Worm (Caenorhabditis elegans) whole organism, L4 larva: Measurements from ENCODE around the gene lst-6.

Source experiments
- F10B5.3 ChIP-seq: sonication (generic microtip); optimal IDR thresholded peaks from 2 replicates; lab custom pipeline; 2016; ENCODE audit warnings: mild to moderate bottlenecking, missing genetic modification characterization, missing compliant biosample characterization
- F37D6.2 ChIP-seq: sonication (generic microtip); optimal IDR thresholded peaks from 2 replicates; lab custom pipeline; 2016; ENCODE audit warnings: mild to moderate bottlenecking, missing genetic modification characterization, missing compliant biosample characterization
- R02D3.7 ChIP-seq: fragments of 150-350 bp; sonication (generic microtip); optimal IDR thresholded peaks from 3 replicates; lab custom pipeline; 2014; ENCODE audit warnings: missing biosample characterization, missing genetic modification characterization
- T26A8.4 ChIP-seq: fragments of 200-800 bp; sonication (Bioruptor generic); IDR thresholded peaks from 2 replicates; pipeline ENCODE4 v1.3.6; 2022; ENCODE audit warnings: missing genetic modification characterization, missing compliant biosample characterization
- Y48G9A.11 ChIP-seq: fragments of 200-800 bp; sonication (Bioruptor generic); IDR thresholded peaks from 2 replicates; pipeline ENCODE4 v1.3.6; 2022; ENCODE audit warnings: missing genetic modification reagents, missing genetic modification characterization, missing compliant biosample characterization
- Y5F2A.4 ChIP-seq: fragments of 200-800 bp; sonication (Bioruptor generic); optimal IDR thresholded peaks from 2 replicates; lab custom pipeline; 2018; ENCODE audit warnings: mild to moderate bottlenecking, missing genetic modification characterization, missing compliant biosample characterization
- ZK546.5 ChIP-seq, 2 experiments: sonication (generic microtip); optimal IDR thresholded peaks; 2 replicates each; lab custom pipeline; 2017; ENCODE audit warnings: missing biosample characterization in 2 of 2, missing genetic modification characterization in 2 of 2
- ceh-28 ChIP-seq: fragments of 150-350 bp; optimal IDR thresholded peaks from 2 replicates; lab custom pipeline; 2014; ENCODE audit warnings: missing biosample characterization, missing genetic modification reagents, missing genetic modification characterization
- ceh-62 ChIP-seq: sonication (generic microtip); optimal IDR thresholded peaks from 2 replicates; lab custom pipeline; 2017; ENCODE audit warnings: missing biosample characterization, missing genetic modification characterization
- ceh-82 ChIP-seq: sonication (generic microtip); optimal IDR thresholded peaks from 2 replicates; lab custom pipeline; 2017; ENCODE audit warnings: missing biosample characterization, missing genetic modification characterization
- ces-1 ChIP-seq: fragments of 150-350 bp; sonication (generic microtip); optimal IDR thresholded peaks from 4 replicates; lab custom pipeline; 2014; ENCODE audit warnings: missing biosample characterization, missing genetic modification reagents, missing genetic modification characterization
- cey-2 ChIP-seq: sonication (generic microtip); optimal IDR thresholded peaks from 3 replicates; lab custom pipeline; 2017; ENCODE audit warnings: missing genetic modification characterization, mild to moderate bottlenecking, missing compliant biosample characterization, antibody characterized with exemption, borderline replicate concordance; ENCODE audit not compliant: insufficient read depth
- ctbp-1 ChIP-seq: fragments of 200-800 bp; sonication (Bioruptor generic); IDR thresholded peaks from 2 replicates; pipeline ENCODE4 v1.3.6; 2022; ENCODE audit warnings: missing genetic modification reagents, missing genetic modification characterization, missing compliant biosample characterization
- daf-8 ChIP-seq: fragments of 200-800 bp; sonication (Bioruptor generic); IDR thresholded peaks from 2 replicates; pipeline ENCODE4 v1.3.6; 2022; ENCODE audit warnings: missing genetic modification characterization, missing compliant biosample characterization
- dmd-8 ChIP-seq: fragments of 200-800 bp; sonication (Bioruptor generic); IDR thresholded peaks from 2 replicates; pipeline ENCODE4 v1.3.6; 2022; ENCODE audit warnings: missing genetic modification characterization, missing compliant biosample characterization
- dmd-9 ChIP-seq: fragments of 200-800 bp; sonication (Bioruptor generic); IDR thresholded peaks from 2 replicates; pipeline ENCODE4 v1.3.6; 2022; ENCODE audit warnings: missing genetic modification reagents, missing genetic modification characterization, missing compliant biosample characterization
- dpl-1 ChIP-seq: fragments of 150-350 bp; optimal IDR thresholded peaks from 2 replicates; lab custom pipeline; 2014; ENCODE audit warnings: missing biosample characterization, missing genetic modification reagents, missing genetic modification characterization
- dve-1 ChIP-seq: sonication (generic microtip); optimal IDR thresholded peaks from 2 replicates; lab custom pipeline; 2017; ENCODE audit warnings: antibody characterized with exemption, mild to moderate bottlenecking, missing genetic modification characterization, missing compliant biosample characterization; ENCODE audit not compliant: insufficient read depth
- egl-27 ChIP-seq: sonication (generic microtip); optimal IDR thresholded peaks from 3 replicates; lab custom pipeline; 2017; ENCODE audit warnings: missing biosample characterization, missing genetic modification reagents, missing genetic modification characterization
- gei-8 ChIP-seq: fragments of 200-800 bp; sonication (Bioruptor generic); optimal IDR thresholded peaks from 2 replicates; lab custom pipeline; 2018; ENCODE audit warnings: mild to moderate bottlenecking, missing genetic modification characterization, missing compliant biosample characterization
- hlh-30 ChIP-seq: sonication (generic microtip); optimal IDR thresholded peaks from 2 replicates; lab custom pipeline; 2017; ENCODE audit warnings: antibody characterized with exemption, mild to moderate bottlenecking, missing genetic modification characterization, missing compliant biosample characterization; ENCODE audit not compliant: insufficient read depth
- lin-1 ChIP-seq: fragments of 200-800 bp; sonication (Bioruptor generic); IDR thresholded peaks from 2 replicates; pipeline ENCODE4 v1.3.6; 2022; ENCODE audit warnings: missing genetic modification reagents, missing genetic modification characterization, missing compliant biosample characterization
- lin-13 ChIP-seq: fragments of 150-350 bp; optimal IDR thresholded peaks from 2 replicates; lab custom pipeline; 2014; ENCODE audit warnings: missing biosample characterization, missing genetic modification reagents, missing genetic modification characterization
- lin-29 ChIP-seq: fragments of 200-800 bp; sonication (Bioruptor generic); IDR thresholded peaks from 2 replicates; pipeline ENCODE4 v1.3.6; 2022; ENCODE audit warnings: missing genetic modification reagents, missing genetic modification characterization, missing compliant biosample characterization
- lin-39 ChIP-seq: fragments of 150-350 bp; optimal IDR thresholded peaks from 2 replicates; lab custom pipeline; 2014; ENCODE audit warnings: missing biosample characterization, missing genetic modification reagents, missing genetic modification characterization
- lir-3 ChIP-seq: sonication (generic microtip); optimal IDR thresholded peaks from 2 replicates; lab custom pipeline; 2016; ENCODE audit warnings: mild to moderate bottlenecking, missing genetic modification characterization, missing compliant biosample characterization
- mdl-1 ChIP-seq, 2 experiments: fragments of 150-350 bp in 1 of 2; sonication (generic microtip) in 1 of 2; optimal IDR thresholded peaks; 2 replicates each; lab custom pipeline; 2014 to 2017; ENCODE audit warnings: missing biosample characterization in 2 of 2, missing genetic modification characterization in 2 of 2
- mes-2 ChIP-seq: sonication (generic microtip); optimal IDR thresholded peaks from 2 replicates; lab custom pipeline; 2016; ENCODE audit warnings: missing genotype, mild to moderate bottlenecking, missing genetic modification characterization, missing compliant biosample characterization; ENCODE audit not compliant: poor library complexity, severe bottlenecking
- mxl-3 ChIP-seq: fragments of 200-800 bp; sonication (Bioruptor generic); optimal IDR thresholded peaks from 2 replicates; lab custom pipeline; 2018; ENCODE audit warnings: mild to moderate bottlenecking, missing genetic modification characterization, missing compliant biosample characterization
- nhr-10 ChIP-seq: fragments of 150-350 bp; optimal IDR thresholded peaks from 2 replicates; lab custom pipeline; 2014; ENCODE audit warnings: missing biosample characterization, missing genetic modification characterization
- nhr-11 ChIP-seq: fragments of 150-350 bp; optimal IDR thresholded peaks from 2 replicates; lab custom pipeline; 2014; ENCODE audit warnings: missing biosample characterization, missing genetic modification characterization
- nhr-111 ChIP-seq: fragments of 200-800 bp; sonication (Bioruptor generic); optimal IDR thresholded peaks from 2 replicates; lab custom pipeline; 2018; ENCODE audit warnings: mild to moderate bottlenecking, missing genetic modification characterization, missing compliant biosample characterization
- nhr-237 ChIP-seq: sonication (generic microtip); optimal IDR thresholded peaks from 2 replicates; lab custom pipeline; 2017; ENCODE audit warnings: missing biosample characterization, missing genetic modification characterization
- nhr-25 ChIP-seq: sonication (generic microtip); optimal IDR thresholded peaks from 2 replicates; lab custom pipeline; 2017; ENCODE audit warnings: missing genetic modification characterization, mild to moderate bottlenecking, missing compliant biosample characterization, antibody characterized with exemption, moderate library complexity, borderline replicate concordance; ENCODE audit not compliant: insufficient read depth
- nhr-28 ChIP-seq: fragments of 150-350 bp; optimal IDR thresholded peaks from 2 replicates; lab custom pipeline; 2014; ENCODE audit warnings: missing biosample characterization, missing genetic modification characterization
- nhr-41 ChIP-seq: fragments of 200-800 bp; sonication (Bioruptor generic); IDR thresholded peaks from 2 replicates; pipeline ENCODE4 v1.3.6; 2022; ENCODE audit warnings: missing genetic modification reagents, missing genetic modification characterization, missing compliant biosample characterization
- nhr-48 ChIP-seq: sonication (generic microtip); optimal IDR thresholded peaks from 2 replicates; lab custom pipeline; 2016; ENCODE audit warnings: mild to moderate bottlenecking, missing genetic modification characterization, missing compliant biosample characterization
- nhr-6 ChIP-seq: fragments of 150-350 bp; optimal IDR thresholded peaks from 2 replicates; lab custom pipeline; 2014; ENCODE audit warnings: missing biosample characterization, missing genetic modification characterization
- nhr-76 ChIP-seq: fragments of 150-350 bp; optimal IDR thresholded peaks from 2 replicates; lab custom pipeline; 2014; ENCODE audit warnings: missing biosample characterization, missing genetic modification characterization
- nhr-77 ChIP-seq: fragments of 150-350 bp; optimal IDR thresholded peaks from 2 replicates; lab custom pipeline; 2014; ENCODE audit warnings: missing biosample characterization, missing genetic modification characterization
- pha-4 ChIP-seq, 2 experiments: fragments of 150-350 bp in 1 of 2; fragments of 200-800 bp in 1 of 2; sonication (Bioruptor generic) in 1 of 2; IDR thresholded peaks in 1 of 2; optimal IDR thresholded peaks in 1 of 2; 2 replicates each; pipeline versions ENCODE4 v1.3.6 to Lab custom; 2014 to 2022; ENCODE audit warnings: missing genetic modification characterization in 2 of 2, missing genetic modification reagents in 2 of 2, missing biosample characterization in 1 of 2, missing compliant biosample characterization in 1 of 2
- set-16 ChIP-seq: fragments of 200-800 bp; sonication (Bioruptor generic); IDR thresholded peaks from 2 replicates; pipeline ENCODE4 v1.3.6; 2022; ENCODE audit warnings: missing genetic modification reagents, missing genetic modification characterization, missing compliant biosample characterization
- snpc-1.2 ChIP-seq: fragments of 200-800 bp; sonication (Bioruptor generic); IDR thresholded peaks from 2 replicates; pipeline ENCODE4 v1.3.6; 2022; ENCODE audit warnings: missing genetic modification reagents, missing genetic modification characterization, missing compliant biosample characterization
- snpc-4 ChIP-seq: fragments of 150-350 bp; optimal IDR thresholded peaks from 2 replicates; lab custom pipeline; 2014; ENCODE audit warnings: missing biosample characterization, missing genetic modification characterization
- spr-1 ChIP-seq: sonication (generic microtip); optimal IDR thresholded peaks from 2 replicates; lab custom pipeline; 2016; ENCODE audit warnings: mild to moderate bottlenecking, missing genetic modification characterization, missing compliant biosample characterization
- unc-130 ChIP-seq: sonication (generic microtip); optimal IDR thresholded peaks from 2 replicates; lab custom pipeline; 2016; ENCODE audit warnings: missing genetic modification reagents, missing genetic modification characterization, missing compliant biosample characterization
- unc-39 ChIP-seq: sonication (generic microtip); optimal IDR thresholded peaks from 2 replicates; lab custom pipeline; 2017; ENCODE audit warnings: missing biosample characterization, missing genetic modification characterization
- zfp-2 ChIP-seq: sonication (generic microtip); optimal IDR thresholded peaks from 2 replicates; lab custom pipeline; 2016; ENCODE audit warnings: mild to moderate bottlenecking, missing genetic modification characterization, missing compliant biosample characterization
- zfp-3 ChIP-seq: fragments of 200-800 bp; sonication (Bioruptor generic); conservative IDR thresholded peaks from 2 replicates; pipeline ENCODE4 v1.3.6; 2022; ENCODE audit warnings: missing genetic modification reagents, missing genetic modification characterization, missing compliant biosample characterization
- ztf-11 ChIP-seq: fragments of 150-350 bp; optimal IDR thresholded peaks from 2 replicates; lab custom pipeline; 2014; ENCODE audit warnings: missing biosample characterization, missing genetic modification characterization

lst-6 gene

ce11 chrII:7022370-7023001, at the start of gene lst-6, which contains the start of gene lst-5 (continued):
- TF ChIP-seq T26A8.4 (GFP tag; lab: Robert Waterston, UW): no peak
- no peak for TF ChIP-seq gei-8 (GFP tag; lab: Kevin White, UChicago)
- no peak for TF ChIP-seq nhr-111 (GFP tag; lab: Kevin White, UChicago)
- no peak for TF ChIP-seq snpc-4 (tag; lab: Kevin White, UChicago)
- TF ChIP-seq ceh-28: no peak
- no peak for TF ChIP-seq ZK546.5 (tag; optimal IDR thresholded peaks at IDR 0.05; lab: Kevin White, UChicago)
- no peak for TF ChIP-seq unc-130
- no peak for TF ChIP-seq nhr-237 (tag; lab: Kevin White, UChicago)
- no peak for TF ChIP-seq F10B5.3 (tag; lab: Kevin White, UChicago)
- TF ChIP-seq snpc-1.2 (GFP tag; lab: Robert Waterston, UW): no peak
- TF ChIP-seq nhr-77 (tag; lab: Kevin White, UChicago): no peak
- peak; percentile 55 for TF ChIP-seq dve-1 (tag; lab: Kevin White, UChicago)
- peak; percentile 8 for TF ChIP-seq spr-1 (tag; lab: Kevin White, UChicago)
- TF ChIP-seq egl-27 (tag; lab: Kevin White, UChicago): no peak
- no peak for TF ChIP-seq nhr-25 (tag; lab: Kevin White, UChicago)
- TF ChIP-seq daf-8: no peak
- no peak for TF ChIP-seq dmd-8 (GFP tag; lab: Robert Waterston, UW)
- no peak for TF ChIP-seq lin-29
- no peak for TF ChIP-seq lin-39 (tag; lab: Kevin White, UChicago)
- no peak for TF ChIP-seq nhr-11 (tag; lab: Kevin White, UChicago)
- TF ChIP-seq ceh-62: no peak
- peak; percentile 19 for TF ChIP-seq mxl-3
- no peak for TF ChIP-seq nhr-10 (tag; lab: Kevin White, UChicago)
- TF ChIP-seq F37D6.2 (tag; lab: Kevin White, UChicago): no peak
- no peak for TF ChIP-seq ceh-82
- no peak for TF ChIP-seq nhr-76 (tag; lab: Kevin White, UChicago)
- peak in 1 of 2 experiments; percentile 34 for TF ChIP-seq mdl-1 (tag; optimal IDR thresholded peaks at IDR 0.05; lab: Kevin White, UChicago)
- no peak for TF ChIP-seq dmd-9 (GFP tag; lab: Robert Waterston, UW)
- no peak for TF ChIP-seq pha-4 (GFP tag; IDR thresholded peaks at IDR 0.05; lab: Robert Waterston, UW)
- TF ChIP-seq pha-4 (tag; optimal IDR thresholded peaks at IDR 0.05; lab: Kevin White, UChicago): no peak
- TF ChIP-seq lin-1 (GFP tag; lab: Robert Waterston, UW): 0 out of 2 replicates have a peak, but pooled peaks have one; percentile 16
- no peak for TF ChIP-seq R02D3.7 (tag; lab: Kevin White, UChicago)
- no peak for TF ChIP-seq Y5F2A.4 (GFP tag; lab: Kevin White, UChicago)
- TF ChIP-seq cey-2 (tag; lab: Kevin White, UChicago): no peak
- peak; percentile 5 for TF ChIP-seq nhr-48 (tag; lab: Kevin White, UChicago)
- TF ChIP-seq lir-3 (tag; lab: Kevin White, UChicago): no peak
- no peak for TF ChIP-seq zfp-2 (tag; lab: Kevin White, UChicago)
- TF ChIP-seq dpl-1 (GFP tag; lab: Kevin White, UChicago): peak; percentile 66
- peak; percentile 74 for TF ChIP-seq hlh-30 (tag; lab: Kevin White, UChicago)
- TF ChIP-seq Y48G9A.11: no peak
- no peak for TF ChIP-seq set-16 (GFP tag; lab: Robert Waterston, UW)
- TF ChIP-seq ctbp-1 (GFP tag; lab: Robert Waterston, UW): no peak
- TF ChIP-seq mes-2 (tag; lab: Kevin White, UChicago): peak; percentile 71
- peak; percentile 50 for TF ChIP-seq nhr-28 (tag; lab: Kevin White, UChicago)
- no peak for TF ChIP-seq unc-39 (tag; lab: Kevin White, UChicago)
- TF ChIP-seq nhr-6 (tag; lab: Kevin White, UChicago): no peak
- peak; percentile 6 for TF ChIP-seq lin-13 (GFP tag; lab: Kevin White, UChicago)
- TF ChIP-seq zfp-3 (GFP tag; lab: Robert Waterston, UW): no peak
- no peak for TF ChIP-seq ztf-11 (tag; lab: Kevin White, UChicago)
- no peak for TF ChIP-seq ces-1 (GFP tag; lab: Kevin White, UChicago)
- TF ChIP-seq nhr-41 (GFP tag; lab: Robert Waterston, UW): no peak
